Fruit fly (Drosophila melanogaster) Kc167 (cell line): ENCODE measurements around the gene Adgf-D.

Experiments used
- Sin3A ChIP-seq: fragments of >200 bp; optimal IDR thresholded peaks from 2 replicates; lab custom pipeline; 2018; ENCODE audit warnings: missing external identifiers
- h ChIP-seq: fragments of >200 bp; optimal IDR thresholded peaks from 3 replicates; lab custom pipeline; 2018; ENCODE audit warnings: missing external identifiers
- insv ChIP-seq: fragments of >200 bp; optimal IDR thresholded peaks from 3 replicates; lab custom pipeline; 2018; ENCODE audit warnings: missing external identifiers

DNA sequence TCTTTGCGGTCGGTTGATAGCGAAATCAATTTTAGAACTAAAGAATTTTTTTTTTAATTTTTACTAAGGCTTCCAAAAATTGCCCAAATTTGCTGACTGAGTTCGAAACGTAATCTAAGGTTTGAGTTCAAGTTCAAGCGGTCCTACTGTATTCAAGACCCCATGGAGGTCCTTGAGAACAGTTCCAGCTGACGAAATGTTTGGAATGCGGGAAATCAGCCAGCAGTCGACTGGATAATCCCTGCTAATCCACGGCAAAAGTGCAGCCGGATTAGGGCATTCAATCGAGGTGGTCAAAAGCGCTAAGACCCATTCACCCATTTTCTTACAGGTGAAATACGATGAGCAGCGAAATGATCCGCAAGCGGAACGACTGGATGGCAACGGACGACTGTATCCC, 4.5 kb downstream of the Adgf-D start, which contains the start of gene f-cup:
- TF ChIP-seq insv (lab: Kevin White, UChicago) (no peak), h (lab: Kevin White, UChicago) (no peak), Sin3A (lab: Kevin White, UChicago) (no peak)
